Worm (Caenorhabditis elegans) whole organism, L2 larva: ENCODE measurements around the gene ncx-7.

Experiments used
- ceh-82 ChIP-seq: fragments of 150-350 bp; optimal IDR thresholded peaks from 2 replicates; lab custom pipeline; 2014; ENCODE audit warnings: missing biosample characterization, missing genetic modification characterization
- mdl-1 ChIP-seq, 2 experiments: fragments of 150-350 bp in 1 of 2; sonication (generic microtip) in 1 of 2; optimal IDR thresholded peaks; 2 replicates each; lab custom pipeline; 2017; ENCODE audit warnings: missing biosample characterization in 2 of 2, missing genetic modification characterization in 2 of 2

DNA sequence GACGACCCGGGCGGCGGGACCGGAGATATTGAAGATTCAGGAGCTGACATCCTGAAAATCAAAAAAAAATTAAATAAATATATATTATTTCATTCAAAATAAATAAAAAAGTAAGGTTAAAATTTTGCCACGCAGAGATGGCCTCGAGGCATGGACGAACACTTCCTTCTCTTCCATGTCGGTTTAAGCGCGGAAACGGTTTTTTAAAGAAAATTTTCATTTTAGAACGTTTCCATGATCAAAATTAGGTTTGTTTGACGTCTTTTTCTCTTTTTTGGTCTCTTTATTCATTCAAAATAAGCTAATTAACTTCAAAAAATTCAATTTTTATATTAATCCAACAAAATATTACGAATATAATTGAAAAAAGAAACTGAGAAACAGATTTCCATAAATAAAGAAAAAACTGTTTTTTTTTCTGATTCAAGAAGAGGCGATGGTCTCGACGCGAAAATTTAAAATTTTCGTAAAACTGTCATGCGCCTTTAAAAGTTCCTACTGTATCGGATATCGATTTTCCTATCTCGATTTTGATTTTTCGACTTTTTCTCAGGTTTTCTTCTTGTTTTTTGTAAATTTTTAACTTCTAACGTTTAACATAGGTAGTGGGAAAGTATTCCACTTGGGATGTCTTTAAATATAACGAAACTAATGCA, 42.1 kb upstream of the ncx-7 start, which contains the start of gene gcc-2:
- no peak for TF ChIP-seq ceh-82 (tag; lab: Kevin White, UChicago)
- TF ChIP-seq mdl-1 (tag; optimal IDR thresholded peaks at IDR 0.05; lab: Kevin White, UChicago): no peak
